Fruit fly (Drosophila melanogaster) whole organism, embryonic: Measurements from ENCODE around the gene CG10492.

ENCODE experiments used
- CG10147 ChIP-seq: fragments of 200-800 bp; sonication (Bioruptor generic); optimal IDR thresholded peaks from 2 replicates; lab custom pipeline; 2019; ENCODE audit warnings: missing biosample characterization, mild to moderate bottlenecking, missing genetic modification characterization, moderate library complexity
- CG10979 ChIP-seq: fragments of 200-800 bp; sonication (Bioruptor generic); optimal IDR thresholded peaks from 2 replicates; lab custom pipeline; 2018; ENCODE audit warnings: missing biosample characterization, mild to moderate bottlenecking, missing genetic modification characterization, moderate library complexity
- CG12391 ChIP-seq: fragments of 200-800 bp; sonication (Bioruptor generic); optimal IDR thresholded peaks from 3 replicates; lab custom pipeline; 2018; ENCODE audit warnings: missing biosample characterization, mild to moderate bottlenecking, missing genetic modification characterization, moderate library complexity
- CG12769 ChIP-seq: fragments of 200-800 bp; sonication (Bioruptor generic); optimal IDR thresholded peaks from 2 replicates; lab custom pipeline; 2019; ENCODE audit warnings: missing biosample characterization, mild to moderate bottlenecking, missing genetic modification characterization, moderate library complexity
- CG13296 ChIP-seq: fragments of 200-800 bp; sonication (Bioruptor generic); optimal IDR thresholded peaks from 3 replicates; lab custom pipeline; 2018; ENCODE audit warnings: missing biosample characterization, mild to moderate bottlenecking, missing genetic modification characterization
- CG14710 ChIP-seq: fragments of 200-800 bp; sonication (Bioruptor generic); optimal IDR thresholded peaks from 3 replicates; lab custom pipeline; 2019; ENCODE audit warnings: missing biosample characterization, mild to moderate bottlenecking, missing genetic modification characterization, moderate library complexity
- CG16815 ChIP-seq: fragments of 200-800 bp; sonication (Bioruptor generic); optimal IDR thresholded peaks from 3 replicates; lab custom pipeline; 2017; ENCODE audit warnings: missing biosample characterization, mild to moderate bottlenecking, missing genetic modification characterization
- CG17361 ChIP-seq: fragments of 200-800 bp; sonication (Bioruptor generic); IDR thresholded peaks from 3 replicates; pipeline ENCODE4 v1.3.6; 2022; ENCODE audit warnings: missing biosample characterization, missing genetic modification characterization
- CG17385 ChIP-seq: fragments of 200-800 bp; sonication (Bioruptor generic); optimal IDR thresholded peaks from 3 replicates; lab custom pipeline; 2018; ENCODE audit warnings: missing biosample characterization, mild to moderate bottlenecking, missing genetic modification characterization
- CG17612 ChIP-seq: fragments of 200-800 bp; sonication (Bioruptor generic); IDR thresholded peaks from 2 replicates; pipeline ENCODE4 v1.3.6; 2022; ENCODE audit warnings: missing biosample characterization, missing genetic modification characterization
- CG1792 ChIP-seq: fragments of 200-800 bp; sonication (Bioruptor generic); optimal IDR thresholded peaks from 2 replicates; lab custom pipeline; 2016; ENCODE audit warnings: missing biosample characterization, missing genetic modification characterization
- CG18476 ChIP-seq: fragments of 200-800 bp; sonication (Bioruptor generic); optimal IDR thresholded peaks from 2 replicates; lab custom pipeline; 2016; ENCODE audit warnings: missing biosample characterization, mild to moderate bottlenecking, missing genetic modification characterization
- CG18599 ChIP-seq: fragments of 200-800 bp; sonication (Bioruptor generic); optimal IDR thresholded peaks from 3 replicates; lab custom pipeline; 2017; ENCODE audit warnings: missing biosample characterization, missing genetic modification characterization, mild to moderate bottlenecking, moderate library complexity, missing genetic modification reagents
- CG18619 ChIP-seq: fragments of 200-800 bp; sonication (Bioruptor generic); optimal IDR thresholded peaks from 3 replicates; lab custom pipeline; 2017; ENCODE audit warnings: missing biosample characterization, mild to moderate bottlenecking, missing genetic modification characterization
- CG2678 ChIP-seq: fragments of 200-800 bp; sonication (Bioruptor generic); optimal IDR thresholded peaks from 3 replicates; lab custom pipeline; 2019; ENCODE audit warnings: missing biosample characterization, mild to moderate bottlenecking, missing genetic modification characterization, moderate library complexity
- CG31365 ChIP-seq: fragments of 200-800 bp; sonication (Bioruptor generic); optimal IDR thresholded peaks from 2 replicates; lab custom pipeline; 2018; ENCODE audit warnings: missing biosample characterization, mild to moderate bottlenecking, missing genetic modification characterization
- CG3281 ChIP-seq: fragments of 200-800 bp; sonication (Bioruptor generic); optimal IDR thresholded peaks from 3 replicates; lab custom pipeline; 2017; ENCODE audit warnings: missing biosample characterization, mild to moderate bottlenecking, missing genetic modification characterization
- CG3847 ChIP-seq: fragments of 200-800 bp; sonication (Bioruptor generic); IDR thresholded peaks from 2 replicates; pipeline ENCODE4 v1.3.6; 2022; ENCODE audit warnings: missing biosample characterization, missing genetic modification characterization
- CG4424 ChIP-seq: fragments of 200-800 bp; sonication (Bioruptor generic); optimal IDR thresholded peaks from 3 replicates; lab custom pipeline; 2016; ENCODE audit warnings: missing biosample characterization, missing genetic modification characterization
- CG4617 ChIP-seq: fragments of 200-800 bp; sonication (Bioruptor generic); optimal IDR thresholded peaks from 3 replicates; lab custom pipeline; 2016; ENCODE audit warnings: missing biosample characterization, missing genetic modification characterization, borderline replicate concordance
- CG4730 ChIP-seq: fragments of 200-800 bp; sonication (Bioruptor generic); IDR thresholded peaks from 2 replicates; pipeline ENCODE4 v1.3.6; 2022; ENCODE audit warnings: missing biosample characterization, missing genetic modification characterization
- CG8388 ChIP-seq: fragments of 200-800 bp; sonication (Bioruptor generic); optimal IDR thresholded peaks from 2 replicates; lab custom pipeline; 2019; ENCODE audit warnings: missing biosample characterization, mild to moderate bottlenecking, missing genetic modification characterization, moderate library complexity
- CG8944 ChIP-seq: fragments of 200-800 bp; sonication (Bioruptor generic); optimal IDR thresholded peaks from 3 replicates; lab custom pipeline; 2016; ENCODE audit warnings: missing biosample characterization, missing genetic modification characterization
- Camta ChIP-seq: fragments of 200-800 bp; sonication (Bioruptor generic); optimal IDR thresholded peaks from 2 replicates; lab custom pipeline; 2016; ENCODE audit warnings: missing biosample characterization, missing genetic modification characterization
- Chrac-16 ChIP-seq: fragments of 200-800 bp; sonication (Bioruptor generic); optimal IDR thresholded peaks from 3 replicates; lab custom pipeline; 2016; ENCODE audit warnings: missing biosample characterization, missing genetic modification characterization
- Hmr ChIP-seq: fragments of 200-800 bp; sonication (Bioruptor generic); optimal IDR thresholded peaks from 3 replicates; lab custom pipeline; 2017; ENCODE audit warnings: mild to moderate bottlenecking, missing biosample characterization, missing genetic modification reagents, missing genetic modification characterization
- Hr3 ChIP-seq: fragments of 200-800 bp; sonication (Bioruptor generic); optimal IDR thresholded peaks from 3 replicates; lab custom pipeline; 2016; ENCODE audit warnings: missing biosample characterization, missing genetic modification characterization
- MESR4 ChIP-seq: fragments of 200-800 bp; sonication (Bioruptor generic); optimal IDR thresholded peaks from 2 replicates; lab custom pipeline; 2018; ENCODE audit warnings: missing biosample characterization, mild to moderate bottlenecking, missing genetic modification characterization, moderate library complexity
- Mad ChIP-seq: fragments of 200-800 bp; sonication (Bioruptor generic); optimal IDR thresholded peaks from 2 replicates; lab custom pipeline; 2016; ENCODE audit warnings: missing biosample characterization, missing genetic modification characterization
- Nf-YC ChIP-seq: fragments of 200-800 bp; optimal IDR thresholded peaks from 3 replicates; lab custom pipeline; 2019; ENCODE audit warnings: missing biosample characterization, mild to moderate bottlenecking, missing genetic modification characterization, moderate library complexity
- Oli ChIP-seq: fragments of 200-800 bp; sonication (Bioruptor generic); optimal IDR thresholded peaks from 2 replicates; lab custom pipeline; 2018; ENCODE audit warnings: missing biosample characterization, mild to moderate bottlenecking, missing genetic modification characterization, moderate library complexity
- Optix ChIP-seq: fragments of 200-800 bp; sonication (Bioruptor generic); IDR thresholded peaks from 3 replicates; pipeline ENCODE4 v1.3.6; 2022; ENCODE audit warnings: missing biosample characterization, missing genetic modification characterization
- amos ChIP-seq: fragments of 200-800 bp; sonication (Bioruptor generic); IDR thresholded peaks from 2 replicates; pipeline ENCODE4 v1.3.6; 2022; ENCODE audit warnings: missing biosample characterization, missing genetic modification characterization; ENCODE audit not compliant: partially characterized antibody
- crc ChIP-seq: fragments of 200-800 bp; sonication (Bioruptor generic); optimal IDR thresholded peaks from 2 replicates; lab custom pipeline; 2016; ENCODE audit warnings: missing biosample characterization, missing genetic modification characterization
- dmrt99B ChIP-seq: fragments of 200-800 bp; sonication (Bioruptor generic); optimal IDR thresholded peaks from 2 replicates; lab custom pipeline; 2018; ENCODE audit warnings: missing biosample characterization, mild to moderate bottlenecking, missing genetic modification characterization, moderate library complexity
- fd102C ChIP-seq: fragments of 200-800 bp; sonication (Bioruptor generic); optimal IDR thresholded peaks from 2 replicates; lab custom pipeline; 2018; ENCODE audit warnings: missing biosample characterization, mild to moderate bottlenecking, missing genetic modification characterization, moderate library complexity
- fd3F ChIP-seq: fragments of 200-800 bp; sonication (Bioruptor generic); optimal IDR thresholded peaks from 2 replicates; lab custom pipeline; 2018; ENCODE audit warnings: missing biosample characterization, mild to moderate bottlenecking, missing genetic modification characterization, moderate library complexity
- gsb ChIP-seq: fragments of 200-800 bp; sonication (Bioruptor generic); IDR thresholded peaks from 2 replicates; pipeline ENCODE4 v1.3.6; 2022; ENCODE audit warnings: missing biosample characterization, missing genetic modification characterization
- h ChIP-seq: fragments of >200 bp; optimal IDR thresholded peaks from 2 replicates; lab custom pipeline; 2017
- lab ChIP-seq: fragments of 200-800 bp; sonication (Bioruptor generic); optimal IDR thresholded peaks from 3 replicates; lab custom pipeline; 2017; ENCODE audit warnings: missing biosample characterization, missing genetic modification characterization, mild to moderate bottlenecking, moderate library complexity, missing genetic modification reagents
- lmd ChIP-seq: fragments of 200-800 bp; sonication (Bioruptor generic); IDR thresholded peaks from 2 replicates; pipeline ENCODE4 v1.3.6; 2022; ENCODE audit warnings: missing biosample characterization, missing genetic modification characterization
- nerfin-2 ChIP-seq: fragments of 200-800 bp; sonication (Bioruptor generic); IDR thresholded peaks from 2 replicates; pipeline ENCODE4 v1.3.6; 2022; ENCODE audit warnings: missing biosample characterization, missing genetic modification characterization; ENCODE audit not compliant: partially characterized antibody
- oc ChIP-seq: fragments of 200-800 bp; sonication (Bioruptor generic); optimal IDR thresholded peaks from 2 replicates; lab custom pipeline; 2018; ENCODE audit warnings: missing biosample characterization, mild to moderate bottlenecking, missing genetic modification characterization, moderate library complexity
- repo ChIP-seq: fragments of 200-800 bp; sonication (Bioruptor generic); optimal IDR thresholded peaks from 2 replicates; lab custom pipeline; 2016; ENCODE audit warnings: missing biosample characterization, missing genetic modification characterization
- slp2 ChIP-seq: fragments of 200-800 bp; sonication (Bioruptor generic); optimal IDR thresholded peaks from 2 replicates; lab custom pipeline; 2016; ENCODE audit warnings: missing biosample characterization, missing genetic modification characterization
- sug ChIP-seq: fragments of 200-800 bp; optimal IDR thresholded peaks from 2 replicates; lab custom pipeline; 2019; ENCODE audit warnings: missing biosample characterization, mild to moderate bottlenecking, missing genetic modification characterization, moderate library complexity
- tx ChIP-seq: fragments of 200-800 bp; sonication (Bioruptor generic); optimal IDR thresholded peaks from 2 replicates; lab custom pipeline; 2016; ENCODE audit warnings: missing biosample characterization, missing genetic modification characterization
- vvl ChIP-seq: fragments of 200-800 bp; sonication (Bioruptor generic); IDR thresholded peaks from 2 replicates; pipeline ENCODE4 v1.3.6; 2022; ENCODE audit warnings: missing biosample characterization, missing genetic modification characterization
- wek ChIP-seq: fragments of 200-800 bp; sonication (Bioruptor generic); optimal IDR thresholded peaks from 3 replicates; lab custom pipeline; 2018; ENCODE audit warnings: missing biosample characterization, mild to moderate bottlenecking, missing genetic modification characterization, moderate library complexity
- zfh2 ChIP-seq: fragments of 200-800 bp; sonication (Bioruptor generic); optimal IDR thresholded peaks from 2 replicates; lab custom pipeline; 2016; ENCODE audit warnings: missing biosample characterization, missing genetic modification characterization

CG10492 gene

dm6 chr2L:19019160-19019592 is 34.7 kb upstream of the CG10492 start (continued):
- TF ChIP-seq h (lab: Kevin White, UChicago), result no peak
- TF ChIP-seq CG10979 (tag; lab: Kevin White, UChicago), result peak; percentile 22
- no peak for TF ChIP-seq nerfin-2
- TF ChIP-seq MESR4, result no peak
- TF ChIP-seq CG2678 (tag; lab: Kevin White, UChicago), result peak; percentile 71
- TF ChIP-seq lmd (GFP tag; lab: Robert Waterston, UW), result 0 out of 2 replicates have a peak, but pooled peaks have one; percentile 3
- peak; percentile 70; the same call in 2 of the 3 replicates for TF ChIP-seq CG17361 (GFP tag; lab: Robert Waterston, UW)
- peak; percentile 48 for TF ChIP-seq CG18619
- no peak for TF ChIP-seq crc (GFP tag; lab: Kevin White, UChicago)
- no peak for TF ChIP-seq CG8388 (GFP tag; lab: Kevin White, UChicago)
- TF ChIP-seq vvl (GFP tag; lab: Robert Waterston, UW), result no peak
- TF ChIP-seq CG4617 (GFP tag; lab: Kevin White, UChicago), result no peak
- peak; percentile 7 for TF ChIP-seq CG16815 (GFP tag; lab: Kevin White, UChicago)
- peak; percentile 35 for TF ChIP-seq CG14710 (tag; lab: Kevin White, UChicago)
- no peak for TF ChIP-seq CG8944 (GFP tag; lab: Kevin White, UChicago)
- peak; percentile 31 for TF ChIP-seq CG17385 (GFP tag; lab: Kevin White, UChicago)
- no peak for TF ChIP-seq Mad (GFP tag; lab: Kevin White, UChicago)
- TF ChIP-seq CG18476 (GFP tag; lab: Kevin White, UChicago), result peak; percentile 6
- TF ChIP-seq CG17612, result 0 out of 2 replicates have a peak, but pooled peaks have one; percentile 6
- peak; percentile 11 for TF ChIP-seq CG13296 (GFP tag; lab: Kevin White, UChicago)
- TF ChIP-seq repo (GFP tag; lab: Kevin White, UChicago), result no peak
- TF ChIP-seq tx (GFP tag; lab: Kevin White, UChicago), result no peak
- TF ChIP-seq CG3847 (GFP tag; lab: Robert Waterston, UW), result no peak
- no peak for TF ChIP-seq Chrac-16
- peak; percentile 3 for TF ChIP-seq CG12769 (tag; lab: Kevin White, UChicago)
- TF ChIP-seq zfh2 (GFP tag; lab: Kevin White, UChicago), result peak; percentile 13
- no peak for TF ChIP-seq Optix (GFP tag; lab: Robert Waterston, UW)
- peak; percentile 48 for TF ChIP-seq Oli
- TF ChIP-seq Hr3, result peak; percentile 12
- no peak for TF ChIP-seq fd3F (GFP tag; lab: Kevin White, UChicago)
- peak; percentile 33 for TF ChIP-seq lab (GFP tag; lab: Kevin White, UChicago)
- TF ChIP-seq slp2 (GFP tag; lab: Kevin White, UChicago), result no peak
- peak; percentile 35 for TF ChIP-seq CG4424 (GFP tag; lab: Kevin White, UChicago)
- peak; percentile 45 for TF ChIP-seq CG3281
- TF ChIP-seq Camta (GFP tag; lab: Kevin White, UChicago), result no peak
- no peak for TF ChIP-seq CG1792 (GFP tag; lab: Kevin White, UChicago)
- TF ChIP-seq wek (GFP tag; lab: Kevin White, UChicago), result no peak
- TF ChIP-seq dmrt99B (tag; lab: Kevin White, UChicago), result peak; percentile 55
- TF ChIP-seq CG4730 (GFP tag; lab: Robert Waterston, UW), result no peak
- no peak for TF ChIP-seq amos (GFP tag; lab: Robert Waterston, UW)
- TF ChIP-seq sug (tag; lab: Kevin White, UChicago), result peak; percentile 29
- peak; percentile 54 for TF ChIP-seq Hmr (GFP tag; lab: Kevin White, UChicago)
- TF ChIP-seq CG31365 (tag; lab: Kevin White, UChicago), result no peak
- no peak for TF ChIP-seq oc (tag; lab: Kevin White, UChicago)
- TF ChIP-seq gsb (GFP tag; lab: Robert Waterston, UW), result no peak
- peak; percentile 41 for TF ChIP-seq CG10147 (GFP tag; lab: Kevin White, UChicago)
- peak; percentile 14 for TF ChIP-seq Nf-YC
- peak; percentile 7 for TF ChIP-seq CG12391 (tag; lab: Kevin White, UChicago)
- TF ChIP-seq fd102C (GFP tag; lab: Kevin White, UChicago), result no peak
- TF ChIP-seq CG18599 (GFP tag; lab: Kevin White, UChicago), result peak; percentile 61
